Fruit fly (Drosophila melanogaster) whole organism, adult: Measurements from ENCODE around the gene CAHbeta.
A peak's percentile ranks its signal among the peaks of the same experiment; 100 is the strongest.

Source experiments
- CG11617 ChIP-seq: fragments of 200-800 bp; sonication (Bioruptor generic); optimal IDR thresholded peaks from 2 replicates; lab custom pipeline; 2017; ENCODE audit warnings: mild to moderate bottlenecking, missing biosample characterization, missing genetic modification reagents, missing genetic modification characterization
- CG12768 ChIP-seq: fragments of 200-800 bp; sonication (Bioruptor generic); optimal IDR thresholded peaks from 2 replicates; lab custom pipeline; 2017; ENCODE audit warnings: missing biosample characterization, missing genetic modification characterization, mild to moderate bottlenecking, moderate library complexity, missing genetic modification reagents
- CG14711 ChIP-seq: fragments of 200-800 bp; sonication (Bioruptor generic); optimal IDR thresholded peaks from 2 replicates; lab custom pipeline; 2018; ENCODE audit warnings: missing biosample characterization, mild to moderate bottlenecking, missing genetic modification characterization, moderate library complexity
- CG1620 ChIP-seq: fragments of 200-800 bp; sonication (Bioruptor generic); optimal IDR thresholded peaks from 2 replicates; lab custom pipeline; 2016; ENCODE audit warnings: missing biosample characterization, missing genetic modification characterization
- CG33017 ChIP-seq: fragments of 200-800 bp; sonication (Bioruptor generic); optimal IDR thresholded peaks from 2 replicates; lab custom pipeline; 2018; ENCODE audit warnings: missing biosample characterization, mild to moderate bottlenecking, missing genetic modification characterization, moderate library complexity
- CG5204 ChIP-seq: fragments of 200-800 bp; sonication (Bioruptor generic); optimal IDR thresholded peaks from 2 replicates; lab custom pipeline; 2016; ENCODE audit warnings: missing biosample characterization, missing genetic modification characterization
- CG7045 ChIP-seq: fragments of 200-800 bp; sonication (Bioruptor generic); optimal IDR thresholded peaks from 2 replicates; lab custom pipeline; 2017; ENCODE audit warnings: missing biosample characterization, mild to moderate bottlenecking, missing genetic modification characterization
- CG7101 ChIP-seq: fragments of 200-800 bp; sonication (Bioruptor generic); optimal IDR thresholded peaks from 2 replicates; lab custom pipeline; 2018; ENCODE audit warnings: missing biosample characterization, mild to moderate bottlenecking, missing genetic modification characterization, moderate library complexity
- Clk ChIP-seq: fragments of 200-800 bp; sonication (Bioruptor generic); optimal IDR thresholded peaks from 2 replicates; lab custom pipeline; 2017; ENCODE audit warnings: missing biosample characterization, missing genetic modification characterization
- Crg-1 ChIP-seq: fragments of 200-800 bp; sonication (Bioruptor generic); optimal IDR thresholded peaks from 2 replicates; lab custom pipeline; 2016; ENCODE audit warnings: missing biosample characterization, missing genetic modification characterization
- Hr96 ChIP-seq: fragments of 200-800 bp; sonication (Bioruptor generic); optimal IDR thresholded peaks from 2 replicates; lab custom pipeline; 2016; ENCODE audit warnings: missing biosample characterization, missing genetic modification characterization
- Mnt ChIP-seq: fragments of 200-800 bp; sonication (Bioruptor generic); optimal IDR thresholded peaks from 2 replicates; lab custom pipeline; 2016; ENCODE audit warnings: missing biosample characterization, mild to moderate bottlenecking, missing genetic modification characterization
- bab1 ChIP-seq: fragments of 200-800 bp; sonication (Bioruptor generic); optimal IDR thresholded peaks from 3 replicates; lab custom pipeline; 2019; ENCODE audit warnings: missing biosample characterization, mild to moderate bottlenecking, missing genetic modification characterization, moderate library complexity
- cic ChIP-seq: fragments of 200-800 bp; sonication (Bioruptor generic); optimal IDR thresholded peaks from 2 replicates; lab custom pipeline; 2017; ENCODE audit warnings: missing biosample characterization, mild to moderate bottlenecking, missing genetic modification characterization, moderate library complexity
- cnc ChIP-seq, 2 experiments: fragments of >200 bp; optimal IDR thresholded peaks; 2 replicates each; lab custom pipeline; 2017
- kay ChIP-seq: fragments of 200-800 bp; sonication (Bioruptor generic); peaks from one replicate; lab custom pipeline; 2016; ENCODE audit warnings: missing biosample characterization, missing genetic modification characterization, borderline replicate concordance
- ovo ChIP-seq: fragments of 200-800 bp; sonication (Bioruptor generic); optimal IDR thresholded peaks from 2 replicates; lab custom pipeline; 2016; ENCODE audit warnings: missing biosample characterization, missing genetic modification characterization
- pad ChIP-seq: fragments of 200-800 bp; sonication (Bioruptor generic); optimal IDR thresholded peaks from 3 replicates; lab custom pipeline; 2017; ENCODE audit warnings: missing biosample characterization, missing genetic modification characterization, mild to moderate bottlenecking, moderate library complexity, missing genetic modification reagents
- tj ChIP-seq: fragments of 200-800 bp; sonication (Bioruptor generic); optimal IDR thresholded peaks from 3 replicates; lab custom pipeline; 2017; ENCODE audit warnings: missing biosample characterization, mild to moderate bottlenecking, missing genetic modification characterization, moderate library complexity
- toe ChIP-seq: fragments of 200-800 bp; sonication (Bioruptor generic); optimal IDR thresholded peaks from 2 replicates; lab custom pipeline; 2016; ENCODE audit warnings: missing biosample characterization, missing genetic modification characterization

CAHbeta gene

dm6 chr3R:8978768-8979167, 1.9 kb upstream of the CAHbeta start:
- TF ChIP-seq CG7045 (GFP tag; lab: Kevin White, UChicago) = no peak
- no peak for TF ChIP-seq CG12768 (GFP tag; lab: Kevin White, UChicago)
- TF ChIP-seq CG1620 = no peak
- no peak for TF ChIP-seq kay (GFP tag; lab: Kevin White, UChicago)

DNA sequence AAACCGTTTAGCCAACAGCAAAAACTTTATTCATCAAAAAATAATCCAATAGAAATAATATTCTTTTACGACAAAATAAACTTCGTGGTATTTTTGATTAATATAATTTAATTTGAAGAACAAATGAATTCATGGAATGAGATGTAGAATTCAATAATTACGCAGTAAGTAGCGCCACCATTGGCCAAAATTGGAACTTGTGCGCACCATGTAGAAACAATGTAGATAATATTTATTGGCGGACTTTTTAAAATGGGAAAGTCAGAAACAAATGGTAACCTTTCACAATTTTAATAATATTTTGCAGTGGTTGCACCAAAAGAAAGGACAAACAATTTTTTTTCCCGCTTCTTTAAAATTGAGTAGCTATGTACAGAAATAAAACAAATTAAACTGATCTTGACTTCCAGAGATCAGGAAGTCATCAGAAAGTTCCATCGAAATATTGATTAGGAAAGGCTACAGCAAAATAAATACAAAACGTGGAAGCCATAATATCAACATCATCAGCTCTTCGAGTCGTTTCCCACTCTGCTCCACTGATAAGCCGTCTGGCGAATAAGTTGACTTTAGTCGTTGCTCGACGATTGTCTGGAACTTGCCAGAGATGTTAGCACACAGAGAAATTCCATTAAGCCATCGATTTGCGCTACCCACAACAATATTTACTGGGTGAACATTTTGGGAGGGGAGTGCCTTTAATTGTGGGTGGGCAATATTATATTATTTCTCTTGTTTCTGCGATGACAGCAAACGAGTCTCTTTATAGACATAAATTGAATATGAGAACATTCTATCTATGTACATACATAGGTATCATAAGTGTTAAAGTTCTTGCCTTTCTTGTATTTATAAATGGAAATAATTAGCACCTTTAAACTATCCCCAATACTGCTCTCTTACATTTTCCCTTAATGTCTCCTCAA, 547 bp upstream of the CAHbeta start:
- TF ChIP-seq toe (GFP tag; lab: Kevin White, UChicago) (peak; percentile 28), CG11617 (GFP tag; lab: Kevin White, UChicago) (no peak), CG12768 (GFP tag; lab: Kevin White, UChicago) (peak; percentile 39)

- TF ChIP-seq Clk (GFP tag; lab: Kevin White, UChicago) (no peak), Hr96 (GFP tag; lab: Kevin White, UChicago) (no peak), CG5204 (GFP tag; lab: Kevin White, UChicago) (no peak), Crg-1 (GFP tag; lab: Kevin White, UChicago) (no peak), CG14711 (no peak), CG7045 (GFP tag; lab: Kevin White, UChicago) (no peak), tj (GFP tag; lab: Kevin White, UChicago) (no peak), CG12768 (GFP tag; lab: Kevin White, UChicago) (no peak), toe (GFP tag; lab: Kevin White, UChicago) (no peak), CG11617 (GFP tag; lab: Kevin White, UChicago) (no peak), kay (GFP tag; lab: Kevin White, UChicago) (no peak), CG1620 (no peak), Mnt (GFP tag; lab: Kevin White, UChicago) (no peak), cnc (optimal IDR thresholded peaks at IDR 0.05; lab: Kevin White, UChicago) (no peak), ovo (no peak), CG33017 (no peak), cic (GFP tag; lab: Kevin White, UChicago) (no peak)
Measured at dm6 chr3R:8981209-8981996, 743 bp downstream of the CAHbeta start.

DNA sequence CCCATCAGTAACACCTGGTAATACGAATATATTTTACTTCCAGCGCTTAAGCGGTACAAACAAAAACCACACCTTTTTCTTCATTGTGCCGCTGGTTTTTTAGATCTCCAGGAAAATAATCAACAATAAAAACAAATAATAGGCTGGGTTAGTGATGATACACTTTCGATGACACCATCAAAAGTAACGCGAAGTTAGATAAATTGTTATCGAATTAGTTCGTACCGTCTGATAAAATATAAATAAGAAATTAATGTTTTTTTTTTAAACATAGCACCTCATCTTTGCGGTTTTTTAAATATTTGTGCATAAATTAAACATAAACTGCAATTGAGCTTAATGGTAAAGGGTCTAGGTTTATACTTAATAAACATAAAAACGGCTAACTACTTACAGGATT, 3.5 kb downstream of the CAHbeta start, which contains the start of gene RagA-B:
Gene RagA-B, minus strand, starts transcription at position 175 of the 400 bp plus-strand sequence.
- TF ChIP-seq Mnt (GFP tag; lab: Kevin White, UChicago) (no peak), kay (GFP tag; lab: Kevin White, UChicago) (no peak)

- TF ChIP-seq bab1 (GFP tag; lab: Kevin White, UChicago) = peak; percentile 32
- peak; percentile 5 for TF ChIP-seq Clk (GFP tag; lab: Kevin White, UChicago)
- no peak for TF ChIP-seq cnc (optimal IDR thresholded peaks at IDR 0.05; lab: Kevin White, UChicago)
- peak; percentile 70 for TF ChIP-seq Hr96 (GFP tag; lab: Kevin White, UChicago)
- TF ChIP-seq CG12768 (GFP tag; lab: Kevin White, UChicago) = no peak
- peak; percentile 38 for TF ChIP-seq pad (GFP tag; lab: Kevin White, UChicago)
- TF ChIP-seq CG11617 (GFP tag; lab: Kevin White, UChicago) = peak; percentile 80
- no peak for TF ChIP-seq CG7045 (GFP tag; lab: Kevin White, UChicago)
- peak; percentile 12 for TF ChIP-seq ovo
- TF ChIP-seq CG5204 (GFP tag; lab: Kevin White, UChicago) = no peak
- peak; percentile 83 for TF ChIP-seq toe (GFP tag; lab: Kevin White, UChicago)
- peak; percentile 0 for TF ChIP-seq cic (GFP tag; lab: Kevin White, UChicago)
- peak; percentile 38 for TF ChIP-seq CG33017
- no peak for TF ChIP-seq tj (GFP tag; lab: Kevin White, UChicago)
- TF ChIP-seq Mnt (GFP tag; lab: Kevin White, UChicago) = peak; percentile 65
- peak; percentile 54 for TF ChIP-seq Crg-1 (GFP tag; lab: Kevin White, UChicago)
- TF ChIP-seq CG14711 = peak; percentile 11
- TF ChIP-seq CG7101 (tag; lab: Kevin White, UChicago) = peak; percentile 7
- TF ChIP-seq kay (GFP tag; lab: Kevin White, UChicago) = no peak
- TF ChIP-seq CG1620 = peak; percentile 74
Measured at dm6 chr3R:8984602-8985074, 4.0 kb downstream of the CAHbeta start, which contains the start of gene CG11970. CG11970 (plus strand) TSS chr3R:8984718.

- peak; percentile 79 for TF ChIP-seq Mnt (GFP tag; lab: Kevin White, UChicago)
- TF ChIP-seq Hr96 (GFP tag; lab: Kevin White, UChicago) = peak; percentile 93
- peak; percentile 87 for TF ChIP-seq CG12768 (GFP tag; lab: Kevin White, UChicago)
- peak; percentile 76 for TF ChIP-seq pad (GFP tag; lab: Kevin White, UChicago)
- no peak for TF ChIP-seq cnc (optimal IDR thresholded peaks at IDR 0.05; lab: Kevin White, UChicago)
- TF ChIP-seq CG1620 = peak; percentile 90
- TF ChIP-seq toe (GFP tag; lab: Kevin White, UChicago) = peak; percentile 93
- TF ChIP-seq Crg-1 (GFP tag; lab: Kevin White, UChicago) = peak; percentile 89
- TF ChIP-seq kay (GFP tag; lab: Kevin White, UChicago) = no peak
- TF ChIP-seq CG7101 (tag; lab: Kevin White, UChicago) = peak; percentile 85
- TF ChIP-seq CG11617 (GFP tag; lab: Kevin White, UChicago) = peak; percentile 75
- peak; percentile 90 for TF ChIP-seq CG5204 (GFP tag; lab: Kevin White, UChicago)
- peak; percentile 85 for TF ChIP-seq ovo
- TF ChIP-seq CG33017 = peak; percentile 56
- TF ChIP-seq cic (GFP tag; lab: Kevin White, UChicago) = peak; percentile 49
- peak; percentile 68 for TF ChIP-seq CG14711
- peak; percentile 23 for TF ChIP-seq bab1 (GFP tag; lab: Kevin White, UChicago)
- TF ChIP-seq Clk (GFP tag; lab: Kevin White, UChicago) = peak; percentile 74
- TF ChIP-seq CG7045 (GFP tag; lab: Kevin White, UChicago) = peak; percentile 71
- TF ChIP-seq tj (GFP tag; lab: Kevin White, UChicago) = peak; percentile 49
Measured at dm6 chr3R:8992928-8993579, 12.4 kb downstream of the CAHbeta start, which contains the start of gene CG11975. CG11975 (plus strand) TSS chr3R:8993253.
